Fruit fly (Drosophila melanogaster): ENCODE measurements around the gene CG12986.

The CG12986 gene

dm6 chrX:17789413-17790054 is 30.0 kb downstream of the CG12986 start (continued):
- TF ChIP-seq caup (GFP tag; optimal IDR thresholded peaks at IDR 0.05; ENCODE audit: severe bottlenecking), result no peak
- TF ChIP-seq CG1832 (GFP tag; optimal IDR thresholded peaks at IDR 0.05), result peak; percentile 95
- no peak for TF ChIP-seq hth (optimal IDR thresholded peaks at IDR 0.05)
- peak; percentile 71 for TF ChIP-seq CG17385 (GFP tag; optimal IDR thresholded peaks at IDR 0.05)
- TF ChIP-seq cato (GFP tag; optimal IDR thresholded peaks at IDR 0.05; ENCODE audit: borderline replicate concordance), result no peak
- peak; percentile 96 for TF ChIP-seq CG10321 (GFP tag; IDR thresholded peaks at IDR 0.05)
- peak; percentile 97 for TF ChIP-seq Nf-YB (GFP tag; optimal IDR thresholded peaks at IDR 0.05)
- TF ChIP-seq yki (optimal IDR thresholded peaks at IDR 0.05), result peak; percentile 50
- TF ChIP-seq CG7357 (GFP tag; IDR thresholded peaks at IDR 0.05), result no peak
- TF ChIP-seq Trl (optimal IDR thresholded peaks at IDR 0.05), result peak; percentile 62 to 67
- TF ChIP-seq Trl (GFP tag; optimal IDR thresholded peaks at IDR 0.05), result no peak
- TF ChIP-seq cg (GFP tag; optimal IDR thresholded peaks at IDR 0.05), result peak; percentile 87
- TF ChIP-seq CG6791 (GFP tag; IDR thresholded peaks at IDR 0.05; ENCODE audit: partially characterized antibody), result no peak
- TF ChIP-seq sd (tag; optimal IDR thresholded peaks at IDR 0.05), result peak; percentile 23
- no peak for TF ChIP-seq Side (GFP tag; optimal IDR thresholded peaks at IDR 0.05)

dm6 chrX:17782058-17782457 is 37.4 kb downstream of the CG12986 start:
- TF ChIP-seq hkb (optimal IDR thresholded peaks at IDR 0.05) (no peak), hkb (GFP tag; IDR thresholded peaks at IDR 0.05) (0 out of 2 replicates have a peak, but pooled peaks have one; percentile 24), CG10979 (tag; optimal IDR thresholded peaks at IDR 0.05) (peak; percentile 70), CG8290 (GFP tag; optimal IDR thresholded peaks at IDR 0.05) (no peak), CG8290 (tag; optimal IDR thresholded peaks at IDR 0.05) (no peak), CG7556 (GFP tag; optimal IDR thresholded peaks at IDR 0.05) (peak; percentile 65), CG16779 (GFP tag; IDR thresholded peaks at IDR 0.05) (no peak), abd-A (tag; optimal IDR thresholded peaks at IDR 0.05) (no peak), lab (GFP tag; optimal IDR thresholded peaks at IDR 0.05) (peak; percentile 31), ttk (GFP tag; IDR thresholded peaks at IDR 0.05) (no peak), az2 (GFP tag; optimal IDR thresholded peaks at IDR 0.05) (peak; percentile 7), cato (GFP tag; optimal IDR thresholded peaks at IDR 0.05; ENCODE audit: borderline replicate concordance) (no peak), CG17612 (GFP tag; IDR thresholded peaks at IDR 0.05) (no peak), Hr78 (GFP tag; optimal IDR thresholded peaks at IDR 0.05) (no peak), PHDP (tag; optimal IDR thresholded peaks at IDR 0.05) (peak; percentile 50), Mrtf (GFP tag; IDR thresholded peaks at IDR 0.05) (no peak), nom (GFP tag; optimal IDR thresholded peaks at IDR 0.05) (no peak), sens-2 (GFP tag; IDR thresholded peaks at IDR 0.05) (no peak), sisA (GFP tag; IDR thresholded peaks at IDR 0.05) (no peak), ase (GFP tag; IDR thresholded peaks at IDR 0.05) (no peak), CG42726 (GFP tag; IDR thresholded peaks at IDR 0.05; ENCODE audit: partially characterized antibody) (no peak), Ssrp (tag; optimal IDR thresholded peaks at IDR 0.05) (peak; percentile 50), CG14441 (GFP tag; IDR thresholded peaks at IDR 0.05) (no peak), trem (tag; optimal IDR thresholded peaks at IDR 0.05) (peak; percentile 23), CG1603 (tag; optimal IDR thresholded peaks at IDR 0.05) (no peak), CG18262 (tag; optimal IDR thresholded peaks at IDR 0.05) (peak; percentile 72), tap (tag; optimal IDR thresholded peaks at IDR 0.05) (no peak), ranshi (GFP tag; IDR thresholded peaks at IDR 0.05) (no peak), Fer1 (GFP tag; optimal IDR thresholded peaks at IDR 0.05) (no peak), sob (GFP tag; IDR thresholded peaks at IDR 0.05) (no peak), Lim3 (GFP tag; IDR thresholded peaks at IDR 0.05) (no peak), CG3726 (GFP tag; IDR thresholded peaks at IDR 0.05) (no peak), Dek (tag; optimal IDR thresholded peaks at IDR 0.05) (no peak), CG2712 (tag; optimal IDR thresholded peaks at IDR 0.05) (peak; percentile 67), CG9932 (GFP tag; IDR thresholded peaks at IDR 0.05) (no peak), cas (GFP tag; IDR thresholded peaks at IDR 0.05) (no peak), CG6791 (GFP tag; IDR thresholded peaks at IDR 0.05; ENCODE audit: partially characterized antibody) (no peak)
